Worm (Caenorhabditis elegans) whole organism, L4 larva: ENCODE measurements around the gene ZK354.9.
"Not testable (repeated sequence)": the region's sequence is repeated elsewhere in the genome, so short reads cannot be mapped to it uniquely, and the experiment has no call there.

Experiments used
- F49E8.2 ChIP-seq: sonication (generic microtip); optimal IDR thresholded peaks from 2 replicates; lab custom pipeline; 2016; ENCODE audit warnings: missing compliant biosample characterization, mild to moderate bottlenecking, missing genetic modification characterization, borderline replicate concordance
- T26A8.4 ChIP-seq: fragments of 200-800 bp; sonication (Bioruptor generic); IDR thresholded peaks from 2 replicates; pipeline ENCODE4 v1.3.6; 2022; ENCODE audit warnings: missing genetic modification characterization, missing compliant biosample characterization
- Y105C5A.15 ChIP-seq: fragments of 200-800 bp; sonication (Bioruptor generic); IDR thresholded peaks from 2 replicates; pipeline ENCODE4 v1.3.6; 2022; ENCODE audit warnings: missing genetic modification characterization, missing compliant biosample characterization
- Y5F2A.4 ChIP-seq: fragments of 200-800 bp; sonication (Bioruptor generic); optimal IDR thresholded peaks from 2 replicates; lab custom pipeline; 2018; ENCODE audit warnings: mild to moderate bottlenecking, missing genetic modification characterization, missing compliant biosample characterization
- Y75B8A.6 ChIP-seq: fragments of 200-800 bp; sonication (Bioruptor generic); IDR thresholded peaks from 2 replicates; pipeline ENCODE4 v1.3.6; 2022; ENCODE audit warnings: missing genetic modification reagents, missing genetic modification characterization, missing compliant biosample characterization
- aha-1 ChIP-seq: fragments of 150-350 bp; peaks from one replicate; lab custom pipeline; 2014; ENCODE audit warnings: missing biosample characterization, missing genetic modification characterization
- arid-1 ChIP-seq: fragments of 200-800 bp; sonication (Bioruptor generic); conservative IDR thresholded peaks from 2 replicates; pipeline ENCODE4 v1.3.6; 2022; ENCODE audit warnings: missing genetic modification reagents, missing genetic modification characterization, missing compliant biosample characterization
- ceh-44 ChIP-seq: fragments of 200-800 bp; sonication (Bioruptor generic); IDR thresholded peaks from 2 replicates; pipeline ENCODE4 v1.3.6; 2022; ENCODE audit warnings: missing genetic modification reagents, missing genetic modification characterization, missing compliant biosample characterization
- ctbp-1 ChIP-seq: fragments of 200-800 bp; sonication (Bioruptor generic); IDR thresholded peaks from 2 replicates; pipeline ENCODE4 v1.3.6; 2022; ENCODE audit warnings: missing genetic modification reagents, missing genetic modification characterization, missing compliant biosample characterization
- daf-16 ChIP-seq, 3 experiments: sonication (generic microtip); optimal IDR thresholded peaks; 2 replicates each; lab custom pipeline; 2016 to 2017; ENCODE audit warnings: missing genetic modification characterization in 3 of 3, missing genetic modification reagents in 3 of 3, mild to moderate bottlenecking in 2 of 3, missing compliant biosample characterization in 2 of 3, missing biosample characterization in 1 of 3, moderate library complexity in 1 of 3
- dmd-6 ChIP-seq: fragments of 200-800 bp; sonication (Bioruptor generic); IDR thresholded peaks from 2 replicates; pipeline ENCODE4 v1.3.6; 2022; ENCODE audit warnings: missing genetic modification reagents, missing genetic modification characterization, missing compliant biosample characterization
- dve-1 ChIP-seq: sonication (generic microtip); optimal IDR thresholded peaks from 2 replicates; lab custom pipeline; 2017; ENCODE audit warnings: antibody characterized with exemption, mild to moderate bottlenecking, missing genetic modification characterization, missing compliant biosample characterization; ENCODE audit not compliant: insufficient read depth
- fkh-10 ChIP-seq: fragments of 150-350 bp; optimal IDR thresholded peaks from 2 replicates; lab custom pipeline; 2014; ENCODE audit warnings: missing biosample characterization, missing genetic modification reagents, missing genetic modification characterization
- hif-1 ChIP-seq, 2 experiments: sonication (generic microtip); optimal IDR thresholded peaks; 2 replicates each; lab custom pipeline; 2016 to 2017; ENCODE audit warnings: missing compliant biosample characterization in 2 of 2, missing genetic modification characterization in 2 of 2, missing genetic modification reagents in 2 of 2, missing genotype in 2 of 2, mild to moderate bottlenecking in 1 of 2
- hlh-11 ChIP-seq: fragments of 200-800 bp; sonication (Bioruptor generic); optimal IDR thresholded peaks from 2 replicates; lab custom pipeline; 2018; ENCODE audit warnings: mild to moderate bottlenecking, missing genetic modification characterization, missing compliant biosample characterization
- hlh-30 ChIP-seq: sonication (generic microtip); optimal IDR thresholded peaks from 2 replicates; lab custom pipeline; 2017; ENCODE audit warnings: antibody characterized with exemption, mild to moderate bottlenecking, missing genetic modification characterization, missing compliant biosample characterization; ENCODE audit not compliant: insufficient read depth
- jun-1 ChIP-seq: fragments of 150-350 bp; optimal IDR thresholded peaks from 2 replicates; lab custom pipeline; 2014; ENCODE audit warnings: missing biosample characterization, missing genetic modification reagents, missing genetic modification characterization
- lin-38 ChIP-seq: fragments of 200-800 bp; sonication (Bioruptor generic); IDR thresholded peaks from 2 replicates; pipeline ENCODE4 v1.3.6; 2022; ENCODE audit warnings: missing genetic modification reagents, missing genetic modification characterization, missing compliant biosample characterization
- lir-3 ChIP-seq: sonication (generic microtip); optimal IDR thresholded peaks from 2 replicates; lab custom pipeline; 2016; ENCODE audit warnings: mild to moderate bottlenecking, missing genetic modification characterization, missing compliant biosample characterization
- lsy-2 ChIP-seq, 2 experiments: fragments of 150-350 bp in 1 of 2; sonication (generic microtip) in 1 of 2; optimal IDR thresholded peaks; 2 replicates each; lab custom pipeline; 2014 to 2017; ENCODE audit warnings: missing biosample characterization in 2 of 2, missing genetic modification characterization in 2 of 2
- madf-9 ChIP-seq: fragments of 200-800 bp; sonication (Bioruptor generic); conservative IDR thresholded peaks from 2 replicates; pipeline ENCODE4 v1.3.6; 2022; ENCODE audit warnings: missing genetic modification reagents, missing genetic modification characterization, missing compliant biosample characterization
- nhr-102 ChIP-seq: sonication (generic microtip); optimal IDR thresholded peaks from 2 replicates; lab custom pipeline; 2016; ENCODE audit warnings: mild to moderate bottlenecking, missing genetic modification characterization, moderate library complexity, missing compliant biosample characterization
- nhr-111 ChIP-seq: fragments of 200-800 bp; sonication (Bioruptor generic); optimal IDR thresholded peaks from 2 replicates; lab custom pipeline; 2018; ENCODE audit warnings: mild to moderate bottlenecking, missing genetic modification characterization, missing compliant biosample characterization
- nhr-25 ChIP-seq: sonication (generic microtip); optimal IDR thresholded peaks from 2 replicates; lab custom pipeline; 2017; ENCODE audit warnings: missing genetic modification characterization, mild to moderate bottlenecking, missing compliant biosample characterization, antibody characterized with exemption, moderate library complexity, borderline replicate concordance; ENCODE audit not compliant: insufficient read depth
- nhr-28 ChIP-seq: fragments of 150-350 bp; optimal IDR thresholded peaks from 2 replicates; lab custom pipeline; 2014; ENCODE audit warnings: missing biosample characterization, missing genetic modification characterization
- nhr-41 ChIP-seq: fragments of 200-800 bp; sonication (Bioruptor generic); IDR thresholded peaks from 2 replicates; pipeline ENCODE4 v1.3.6; 2022; ENCODE audit warnings: missing genetic modification reagents, missing genetic modification characterization, missing compliant biosample characterization
- nhr-6 ChIP-seq: fragments of 150-350 bp; optimal IDR thresholded peaks from 2 replicates; lab custom pipeline; 2014; ENCODE audit warnings: missing biosample characterization, missing genetic modification characterization
- pha-4 ChIP-seq, 2 experiments: fragments of 150-350 bp in 1 of 2; fragments of 200-800 bp in 1 of 2; sonication (Bioruptor generic) in 1 of 2; IDR thresholded peaks in 1 of 2; optimal IDR thresholded peaks in 1 of 2; 2 replicates each; pipeline versions ENCODE4 v1.3.6 to Lab custom; 2014 to 2022; ENCODE audit warnings: missing genetic modification characterization in 2 of 2, missing genetic modification reagents in 2 of 2, missing biosample characterization in 1 of 2, missing compliant biosample characterization in 1 of 2
- pqm-1 ChIP-seq: sonication (generic microtip); optimal IDR thresholded peaks from 2 replicates; lab custom pipeline; 2017; ENCODE audit warnings: missing biosample characterization, missing genetic modification characterization
- snpc-1.2 ChIP-seq: fragments of 200-800 bp; sonication (Bioruptor generic); IDR thresholded peaks from 2 replicates; pipeline ENCODE4 v1.3.6; 2022; ENCODE audit warnings: missing genetic modification reagents, missing genetic modification characterization, missing compliant biosample characterization
- unc-62 ChIP-seq, 3 experiments: fragments of 150-350 bp in 1 of 3; sonication (generic microtip); optimal IDR thresholded peaks in 2 of 3; peaks in 1 of 3; 1 replicate in 1 of 3; 2 replicates in 2 of 3; lab custom pipeline; 2014 to 2017; ENCODE audit warnings: missing biosample characterization in 3 of 3, missing genetic modification characterization in 3 of 3, missing genetic modification reagents in 3 of 3, missing genotype in 1 of 3

Gene ZK354.9

ce11 chrIV:5308046-5308643 lies at the start of gene ZK354.9, which contains the start of gene msp-58:
Gene ZK354.9 (minus strand): TSS chrIV:5308146.
Gene msp-58 (plus strand): TSS chrIV:5308593.
- not testable (repeated sequence) for TF ChIP-seq snpc-1.2; fkh-10 (GFP tag; lab: Kevin White, UChicago); lir-3 (tag; lab: Kevin White, UChicago)

ce11 chrIV:5354564-5354963 lies 46.6 kb upstream of the ZK354.9 start:
- TF ChIP-seq dmd-6 (GFP tag; lab: Robert Waterston, UW), result no peak
- peak in 1 of 2 experiments; percentile 96 for TF ChIP-seq unc-62 (GFP tag; optimal IDR thresholded peaks at IDR 0.05 in 1 of 2; lab: Kevin White, UChicago)
- TF ChIP-seq unc-62 (tag; optimal IDR thresholded peaks at IDR 0.05; lab: Kevin White, UChicago), result no peak

ce11 chrIV:5354124-5354523 lies 46.2 kb upstream of the ZK354.9 start, which contains the start of gene Y4C6B.1:
Gene Y4C6B.1 (plus strand): TSS chrIV:5354488.
- TF ChIP-seq lsy-2 (tag; optimal IDR thresholded peaks at IDR 0.05; lab: Kevin White, UChicago) (peak in 1 of 2 experiments; percentile 83), Y105C5A.15 (GFP tag; lab: Robert Waterston, UW) (no peak), lin-38 (peak; percentile 87), madf-9 (no peak)

ce11 chrIV:5353364-5353763 lies 45.4 kb upstream of the ZK354.9 start, which contains the start of gene Y4C6B.7:
Gene Y4C6B.7 (minus strand): TSS chrIV:5353464.
- no peak for TF ChIP-seq nhr-28 (tag; lab: Kevin White, UChicago)
- TF ChIP-seq aha-1 (tag; lab: Kevin White, UChicago), result peak; percentile 46

- peak; percentile 30 for TF ChIP-seq hlh-11 (tag; lab: Kevin White, UChicago)
- peak; percentile 74 for TF ChIP-seq dve-1 (tag; lab: Kevin White, UChicago)
- TF ChIP-seq daf-16 (GFP tag; optimal IDR thresholded peaks at IDR 0.05; lab: Kevin White, UChicago), result not testable (repeated sequence)
- TF ChIP-seq daf-16 (tag; optimal IDR thresholded peaks at IDR 0.05; lab: Kevin White, UChicago), result peak; percentile 40
- TF ChIP-seq aha-1 (tag; lab: Kevin White, UChicago), result peak; percentile 83
- TF ChIP-seq nhr-28 (tag; lab: Kevin White, UChicago), result peak; percentile 35
- peak; percentile 62 for TF ChIP-seq dmd-6 (GFP tag; lab: Robert Waterston, UW)
- peak; percentile 84 for TF ChIP-seq pqm-1
These were observed 42.7 kb upstream of the ZK354.9 start, which contains the start of gene gba-4 for ce11 chrIV:5350480-5351193. Gene gba-4 (minus strand): TSS chrIV:5350897.

- TF ChIP-seq nhr-102 (tag; lab: Kevin White, UChicago) (peak; percentile 4), hif-1 (tag; optimal IDR thresholded peaks at IDR 0.05; lab: Kevin White, UChicago) (no peak), pha-4 (GFP tag; IDR thresholded peaks at IDR 0.05; lab: Robert Waterston, UW) (peak; percentile 56; the same call in 1 of the 2 replicates), pha-4 (tag; optimal IDR thresholded peaks at IDR 0.05; lab: Kevin White, UChicago) (no peak), nhr-41 (GFP tag; lab: Robert Waterston, UW) (no peak), lin-38 (peak; percentile 54), Y5F2A.4 (GFP tag; lab: Kevin White, UChicago) (no peak), dve-1 (tag; lab: Kevin White, UChicago) (peak; percentile 63), daf-16 (GFP tag; optimal IDR thresholded peaks at IDR 0.05; lab: Kevin White, UChicago) (peak in 1 of 2 experiments; percentile 19), daf-16 (tag; optimal IDR thresholded peaks at IDR 0.05; lab: Kevin White, UChicago) (peak; percentile 55), ctbp-1 (GFP tag; lab: Robert Waterston, UW) (no peak), ceh-44 (GFP tag; lab: Robert Waterston, UW) (peak; percentile 64; the same call in 1 of the 2 replicates), aha-1 (tag; lab: Kevin White, UChicago) (peak; percentile 87), nhr-111 (GFP tag; lab: Kevin White, UChicago) (no peak), unc-62 (GFP tag; optimal IDR thresholded peaks at IDR 0.05 in 1 of 2; lab: Kevin White, UChicago) (peak in 1 of 2 experiments; percentile 53), unc-62 (tag; optimal IDR thresholded peaks at IDR 0.05; lab: Kevin White, UChicago) (no peak), dmd-6 (GFP tag; lab: Robert Waterston, UW) (peak; percentile 57), nhr-25 (tag; lab: Kevin White, UChicago) (no peak), jun-1 (tag; lab: Kevin White, UChicago) (no peak), hlh-30 (tag; lab: Kevin White, UChicago) (peak; percentile 54), T26A8.4 (0 out of 2 replicates have a peak, but pooled peaks have one; percentile 29), F49E8.2 (tag; lab: Kevin White, UChicago) (no peak), snpc-1.2 (peak; percentile 95), Y75B8A.6 (GFP tag; lab: Robert Waterston, UW) (0 out of 2 replicates have a peak, but pooled peaks have one; percentile 48), arid-1 (GFP tag; lab: Robert Waterston, UW) (peak; percentile 53; the same call in 1 of the 2 replicates), nhr-6 (tag; lab: Kevin White, UChicago) (peak; percentile 5)
These were observed 36.2 kb upstream of the ZK354.9 start for ce11 chrIV:5344168-5344567.
